Fruit fly (Drosophila melanogaster) whole organism, pupa: ENCODE data around the gene Cpr67Fb.

Experiments
- CG10348 ChIP-seq: fragments of 200-800 bp; sonication (Bioruptor generic); IDR thresholded peaks from 2 replicates; pipeline ENCODE4 v1.3.6; 2022; ENCODE audit warnings: missing biosample characterization, missing genetic modification characterization
- CG12605 ChIP-seq: fragments of 200-800 bp; sonication (Bioruptor generic); IDR thresholded peaks from 2 replicates; pipeline ENCODE4 v1.3.6; 2022; ENCODE audit warnings: missing biosample characterization, missing genetic modification characterization
- CG13204 ChIP-seq: fragments of 200-800 bp; sonication (Bioruptor generic); optimal IDR thresholded peaks from 2 replicates; lab custom pipeline; 2018; ENCODE audit warnings: missing biosample characterization, mild to moderate bottlenecking, missing genetic modification characterization, moderate library complexity
- CG14655 ChIP-seq: fragments of 200-800 bp; sonication (Bioruptor generic); optimal IDR thresholded peaks from 3 replicates; lab custom pipeline; 2017; ENCODE audit warnings: mild to moderate bottlenecking, missing biosample characterization, missing genetic modification reagents, missing genetic modification characterization
- CG15710 ChIP-seq: fragments of 200-800 bp; sonication (Bioruptor generic); optimal IDR thresholded peaks from 2 replicates; lab custom pipeline; 2018; ENCODE audit warnings: missing biosample characterization, mild to moderate bottlenecking, missing genetic modification characterization, moderate library complexity
- CG17806 ChIP-seq: fragments of 200-800 bp; sonication (Bioruptor generic); optimal IDR thresholded peaks from 2 replicates; lab custom pipeline; 2018; ENCODE audit warnings: missing biosample characterization, mild to moderate bottlenecking, missing genetic modification characterization, moderate library complexity
- CG32121 ChIP-seq: fragments of 200-800 bp; sonication (Bioruptor generic); IDR thresholded peaks from 2 replicates; pipeline ENCODE4 v1.3.6; 2022; ENCODE audit warnings: missing biosample characterization, missing genetic modification characterization
- CG34367 ChIP-seq: fragments of 200-800 bp; sonication (Bioruptor generic); optimal IDR thresholded peaks from 2 replicates; lab custom pipeline; 2018; ENCODE audit warnings: missing biosample characterization, mild to moderate bottlenecking, missing genetic modification characterization
- CG4496 ChIP-seq: fragments of 200-800 bp; sonication (Bioruptor generic); IDR thresholded peaks from 3 replicates; pipeline ENCODE4 v1.3.6; 2022; ENCODE audit warnings: missing biosample characterization, missing genetic modification characterization
- CG8159 ChIP-seq: fragments of 200-800 bp; sonication (Bioruptor generic); optimal IDR thresholded peaks from 3 replicates; lab custom pipeline; 2018; ENCODE audit warnings: missing biosample characterization, mild to moderate bottlenecking, missing genetic modification characterization, moderate library complexity
- CG8301 ChIP-seq: fragments of 200-800 bp; sonication (Bioruptor generic); optimal IDR thresholded peaks from 2 replicates; lab custom pipeline; 2018; ENCODE audit warnings: missing biosample characterization, mild to moderate bottlenecking, missing genetic modification characterization
- CG9948 ChIP-seq: fragments of 200-800 bp; sonication (Bioruptor generic); optimal IDR thresholded peaks from 2 replicates; lab custom pipeline; 2018; ENCODE audit warnings: missing biosample characterization, mild to moderate bottlenecking, missing genetic modification characterization, moderate library complexity
- D1 ChIP-seq: fragments of 200-800 bp; sonication (Bioruptor generic); optimal IDR thresholded peaks from 2 replicates; lab custom pipeline; 2018; ENCODE audit warnings: missing biosample characterization, mild to moderate bottlenecking, missing genetic modification characterization, moderate library complexity
- EcR ChIP-seq: fragments of 200-800 bp; sonication (Bioruptor generic); optimal IDR thresholded peaks from 3 replicates; lab custom pipeline; 2019; ENCODE audit warnings: missing biosample characterization, missing genetic modification characterization, mild to moderate bottlenecking, moderate library complexity, missing genetic modification reagents
- Ets98B ChIP-seq: fragments of 200-800 bp; sonication (Bioruptor generic); IDR thresholded peaks from 2 replicates; pipeline ENCODE4 v1.3.6; 2022; ENCODE audit warnings: missing biosample characterization, missing genetic modification characterization
- Pif1A ChIP-seq: fragments of 200-800 bp; sonication (Bioruptor generic); optimal IDR thresholded peaks from 3 replicates; lab custom pipeline; 2016; ENCODE audit warnings: missing biosample characterization, missing genetic modification characterization
- Pif1B ChIP-seq: fragments of 200-800 bp; sonication (Bioruptor generic); optimal IDR thresholded peaks from 3 replicates; lab custom pipeline; 2016; ENCODE audit warnings: missing biosample characterization, missing genetic modification characterization
- Snoo ChIP-seq: fragments of 200-800 bp; sonication (Bioruptor generic); optimal IDR thresholded peaks from 3 replicates; lab custom pipeline; 2017; ENCODE audit warnings: missing biosample characterization, mild to moderate bottlenecking, missing genetic modification characterization, inconsistent platforms
- fd96Ca ChIP-seq: fragments of 200-800 bp; sonication (Bioruptor generic); IDR thresholded peaks from 3 replicates; pipeline ENCODE4 v1.3.6; 2022; ENCODE audit warnings: missing biosample characterization, missing genetic modification characterization
- gl ChIP-seq: fragments of 200-800 bp; sonication (Bioruptor generic); optimal IDR thresholded peaks from 2 replicates; lab custom pipeline; 2018; ENCODE audit warnings: missing biosample characterization, mild to moderate bottlenecking, missing genetic modification characterization
- rn ChIP-seq: fragments of 200-800 bp; sonication (Bioruptor generic); IDR thresholded peaks from 2 replicates; pipeline ENCODE4 v1.3.6; 2022; ENCODE audit warnings: missing biosample characterization, missing genetic modification characterization

Cpr67Fb gene

dm6 chr3L:10849620-10850302, 44.2 kb upstream of the Cpr67Fb start:
- TF ChIP-seq CG32121 (peak; percentile 48; the same call in 1 of the 2 replicates), CG9948 (tag; lab: Kevin White, UChicago) (no peak), CG34367 (tag; lab: Kevin White, UChicago) (no peak), CG14655 (GFP tag; lab: Kevin White, UChicago) (no peak), CG8301 (tag; lab: Kevin White, UChicago) (no peak), CG4496 (GFP tag; lab: Robert Waterston, UW) (0 out of 3 replicates have a peak, but pooled peaks have one; percentile 7), D1 (tag; lab: Kevin White, UChicago) (no peak), gl (tag; lab: Kevin White, UChicago) (no peak), CG12605 (GFP tag; lab: Robert Waterston, UW) (no peak), CG17806 (peak; percentile 32), CG8159 (tag; lab: Kevin White, UChicago) (no peak), EcR (peak; percentile 40), Pif1B (GFP tag; lab: Kevin White, UChicago) (no peak), Ets98B (GFP tag; lab: Robert Waterston, UW) (no peak), rn (GFP tag; lab: Robert Waterston, UW) (no peak), Snoo (tag; lab: Kevin White, UChicago) (no peak), CG15710 (tag; lab: Kevin White, UChicago) (no peak), CG13204 (GFP tag; lab: Kevin White, UChicago) (no peak), fd96Ca (peak; percentile 19; the same call in 1 of the 3 replicates), CG10348 (GFP tag; lab: Robert Waterston, UW) (no peak), Pif1A (GFP tag; lab: Kevin White, UChicago) (no peak)

DNA sequence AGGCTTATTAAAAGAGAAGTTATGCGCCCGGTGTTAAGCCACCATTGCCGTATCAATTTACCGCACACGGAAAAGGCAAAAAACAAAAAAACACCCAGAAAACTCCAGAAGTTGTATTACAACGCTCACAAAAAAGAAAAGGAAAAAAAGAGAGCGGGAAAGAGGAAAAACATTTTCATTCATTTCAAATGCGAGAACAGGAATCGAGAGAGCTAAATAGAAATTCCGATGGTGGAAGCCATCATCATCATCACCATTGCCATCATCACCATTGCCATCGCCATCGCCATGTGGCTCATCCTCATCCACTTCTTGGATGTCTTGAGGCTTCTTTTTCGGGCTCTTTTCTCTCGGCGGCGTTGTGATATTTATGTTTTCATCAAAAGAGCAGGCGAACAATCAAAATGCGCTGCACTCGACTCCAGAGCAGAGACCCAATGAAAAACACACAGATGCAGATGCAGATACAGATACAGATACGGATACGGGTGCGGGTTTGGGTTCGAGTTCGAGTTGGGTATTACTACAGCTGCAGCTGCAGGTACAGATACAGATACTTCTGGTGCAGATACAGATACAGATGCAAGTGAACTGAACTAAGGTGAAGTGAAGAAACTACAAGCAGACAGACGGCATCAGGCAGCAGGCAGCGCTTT, 42.7 kb upstream of the Cpr67Fb start:
- TF ChIP-seq Pif1B (GFP tag; lab: Kevin White, UChicago) (no peak), CG8301 (tag; lab: Kevin White, UChicago) (no peak), rn (GFP tag; lab: Robert Waterston, UW) (no peak), CG13204 (GFP tag; lab: Kevin White, UChicago) (peak; percentile 14), fd96Ca (0 out of 3 replicates have a peak, but pooled peaks have one; percentile 21), EcR (peak; percentile 91), CG14655 (GFP tag; lab: Kevin White, UChicago) (no peak), CG15710 (tag; lab: Kevin White, UChicago) (no peak), D1 (tag; lab: Kevin White, UChicago) (no peak), Snoo (tag; lab: Kevin White, UChicago) (no peak), CG12605 (GFP tag; lab: Robert Waterston, UW) (no peak; the same call in 1 of the 2 replicates), CG17806 (no peak), gl (tag; lab: Kevin White, UChicago) (peak; percentile 23), Pif1A (GFP tag; lab: Kevin White, UChicago) (no peak), CG8159 (tag; lab: Kevin White, UChicago) (no peak), CG9948 (tag; lab: Kevin White, UChicago) (no peak)

- TF ChIP-seq fd96Ca (no peak), CG14655 (GFP tag; lab: Kevin White, UChicago) (peak; percentile 76), EcR (no peak), CG15710 (tag; lab: Kevin White, UChicago) (peak; percentile 72), CG12605 (GFP tag; lab: Robert Waterston, UW) (no peak), CG34367 (tag; lab: Kevin White, UChicago) (peak; percentile 63), CG17806 (peak; percentile 72), rn (GFP tag; lab: Robert Waterston, UW) (no peak), CG8159 (tag; lab: Kevin White, UChicago) (peak; percentile 89), Pif1A (GFP tag; lab: Kevin White, UChicago) (peak; percentile 16), CG13204 (GFP tag; lab: Kevin White, UChicago) (no peak), CG32121 (no peak), gl (tag; lab: Kevin White, UChicago) (no peak), Ets98B (GFP tag; lab: Robert Waterston, UW) (no peak), CG4496 (GFP tag; lab: Robert Waterston, UW) (peak; percentile 8; the same call in 2 of the 3 replicates), CG10348 (GFP tag; lab: Robert Waterston, UW) (no peak), D1 (tag; lab: Kevin White, UChicago) (peak; percentile 91), CG9948 (tag; lab: Kevin White, UChicago) (peak; percentile 87), Pif1B (GFP tag; lab: Kevin White, UChicago) (no peak), Snoo (tag; lab: Kevin White, UChicago) (peak; percentile 73), CG8301 (tag; lab: Kevin White, UChicago) (peak; percentile 54)
These were observed 42.1 kb upstream of the Cpr67Fb start for dm6 chr3L:10851853-10852346.

- TF ChIP-seq CG9948 (tag; lab: Kevin White, UChicago) (peak; percentile 87), gl (tag; lab: Kevin White, UChicago) (peak; percentile 97), CG32121 (peak; percentile 86), CG4496 (GFP tag; lab: Robert Waterston, UW) (peak; percentile 96), CG15710 (tag; lab: Kevin White, UChicago) (peak; percentile 93), EcR (peak; percentile 67), Pif1A (GFP tag; lab: Kevin White, UChicago) (peak; percentile 97), CG14655 (GFP tag; lab: Kevin White, UChicago) (peak; percentile 95), CG34367 (tag; lab: Kevin White, UChicago) (peak; percentile 88), fd96Ca (peak; percentile 94), Pif1B (GFP tag; lab: Kevin White, UChicago) (peak; percentile 97), CG8301 (tag; lab: Kevin White, UChicago) (peak; percentile 84), D1 (tag; lab: Kevin White, UChicago) (peak; percentile 53), CG8159 (tag; lab: Kevin White, UChicago) (peak; percentile 93), Snoo (tag; lab: Kevin White, UChicago) (peak; percentile 92), CG13204 (GFP tag; lab: Kevin White, UChicago) (peak; percentile 96), CG10348 (GFP tag; lab: Robert Waterston, UW) (peak; percentile 36; the same call in 1 of the 2 replicates), rn (GFP tag; lab: Robert Waterston, UW) (peak; percentile 88), CG17806 (peak; percentile 85), Ets98B (GFP tag; lab: Robert Waterston, UW) (peak; percentile 96), CG12605 (GFP tag; lab: Robert Waterston, UW) (peak; percentile 98)
These were observed 41.4 kb upstream of the Cpr67Fb start for dm6 chr3L:10852347-10853130.
